Worm (Caenorhabditis elegans): Measurements from ENCODE around the gene F32H5.1.

The F32H5.1 gene

DNA sequence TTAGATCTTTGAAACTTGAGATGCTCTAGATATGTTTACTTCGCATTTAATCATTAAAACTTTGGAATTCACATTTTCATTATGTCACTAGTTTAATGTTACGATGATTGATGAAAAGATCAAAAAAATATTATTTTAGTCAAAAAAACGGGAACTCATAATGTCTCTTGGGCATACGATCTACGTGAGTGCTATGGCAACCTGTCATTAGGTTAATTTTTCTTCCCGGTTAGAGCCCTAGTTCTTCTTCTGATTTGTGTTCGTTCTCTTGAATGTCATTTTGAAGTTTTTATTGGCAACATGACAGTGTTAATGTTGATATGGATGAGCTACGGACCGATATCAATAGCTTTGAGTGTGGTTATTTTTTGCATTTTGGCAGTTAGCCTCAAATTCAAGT is 5.6 kb upstream of the F32H5.1 start, which contains the start of gene srg-46:
Gene srg-46, plus strand, starts transcription at position 301 of the 400 bp plus-strand sequence.
- TF ChIP-seq zag-1 (tag; optimal IDR thresholded peaks at IDR 0.05): no peak
- no peak for TF ChIP-seq ZK546.5 (tag; optimal IDR thresholded peaks at IDR 0.05)
- no peak for TF ChIP-seq mml-1 (tag; optimal IDR thresholded peaks at IDR 0.05)
- no peak for TF ChIP-seq hmg-11 (tag; optimal IDR thresholded peaks at IDR 0.05)
- TF ChIP-seq unc-39 (tag; optimal IDR thresholded peaks at IDR 0.05): no peak
- no peak for TF ChIP-seq ama-1 (optimal IDR thresholded peaks at IDR 0.05)
- TF ChIP-seq lsy-12 (tag; optimal IDR thresholded peaks at IDR 0.05): no peak
- TF ChIP-seq nhr-23 (tag; optimal IDR thresholded peaks at IDR 0.05): no peak
- TF ChIP-seq snpc-4 (tag; optimal IDR thresholded peaks at IDR 0.05): no peak
- TF ChIP-seq pqm-1 (tag; optimal IDR thresholded peaks at IDR 0.05): no peak
- no peak for TF ChIP-seq ceh-9 (tag; optimal IDR thresholded peaks at IDR 0.05)
- no peak for TF ChIP-seq nhr-11 (tag; optimal IDR thresholded peaks at IDR 0.05)

DNA sequence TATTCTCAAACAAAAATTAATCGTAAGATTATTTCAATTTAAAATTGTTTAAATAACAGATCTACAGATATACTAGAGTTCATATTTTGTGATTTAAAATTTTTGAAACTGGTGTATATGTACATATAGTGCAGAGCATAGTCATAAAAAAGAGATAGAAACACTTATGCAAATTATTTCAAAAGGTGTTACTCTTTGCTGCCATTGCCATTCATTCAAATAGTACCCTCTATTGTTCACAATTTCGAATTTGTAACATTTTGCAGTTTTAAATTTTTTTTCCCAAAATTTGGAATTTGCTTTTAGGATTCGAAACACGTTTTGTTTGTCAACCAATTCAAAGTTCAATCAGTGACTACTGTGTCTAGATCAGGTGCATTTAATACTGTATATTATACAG is 2.4 kb upstream of the F32H5.1 start, which contains the start of gene F32H5.4:
Gene F32H5.4, plus strand, starts transcription at position 301 of the 400 bp plus-strand sequence.
- no peak for TF ChIP-seq jun-1 (tag; optimal IDR thresholded peaks at IDR 0.05)
- TF ChIP-seq ceh-9 (tag; optimal IDR thresholded peaks at IDR 0.05): no peak
- no peak for TF ChIP-seq ceh-28 (tag; optimal IDR thresholded peaks at IDR 0.05)
- no peak for TF ChIP-seq ztf-11 (tag; optimal IDR thresholded peaks at IDR 0.05)

DNA sequence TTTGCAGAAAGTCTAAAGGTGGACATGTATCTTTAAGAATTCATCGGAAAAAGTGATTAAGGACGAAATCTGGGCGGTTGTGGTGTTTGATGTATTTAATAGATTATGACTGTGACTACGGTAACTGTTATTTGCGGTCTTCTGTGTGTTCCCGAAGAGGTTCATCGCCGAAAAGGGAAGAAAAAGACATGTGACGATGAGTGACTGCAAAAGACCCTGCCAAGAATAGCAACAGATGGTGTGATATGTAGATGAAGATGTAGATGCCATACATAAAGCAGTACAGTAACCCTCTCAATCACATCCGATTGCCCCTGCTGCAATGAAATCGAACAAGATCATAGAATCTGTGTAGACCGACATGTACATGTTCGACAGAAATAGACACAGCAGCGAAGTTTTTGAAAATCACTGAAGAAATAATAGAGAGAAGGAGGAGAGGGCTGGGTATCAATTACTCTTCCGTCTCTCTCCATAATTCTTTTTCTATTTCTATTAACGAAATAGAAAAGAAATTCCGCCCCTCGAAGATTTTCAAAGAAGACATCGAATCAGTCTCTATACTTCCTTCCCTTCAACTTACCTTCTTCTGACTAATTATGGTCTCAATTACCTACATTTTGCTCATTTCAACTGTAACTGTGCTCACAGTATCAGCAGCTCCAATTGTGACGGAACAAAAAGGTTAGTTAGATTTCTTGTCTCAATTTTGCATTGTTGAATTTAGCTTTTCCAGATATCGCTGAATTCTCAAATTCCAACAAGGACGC is 1.2 kb upstream of the F32H5.1 start, which contains the start of gene F32H5.3:
Gene F32H5.3, plus strand, starts transcription at position 513 of the 770 bp plus-strand sequence.
- TF ChIP-seq eor-1 (tag; optimal IDR thresholded peaks at IDR 0.05): no peak
- TF ChIP-seq nhr-28 (tag; optimal IDR thresholded peaks at IDR 0.05): no peak
- TF ChIP-seq aly-2 (tag; optimal IDR thresholded peaks at IDR 0.05): no peak
- no peak for TF ChIP-seq lsy-12 (tag; optimal IDR thresholded peaks at IDR 0.05)
- no peak for TF ChIP-seq nhr-76 (tag; optimal IDR thresholded peaks at IDR 0.05)
- TF ChIP-seq ama-1 (optimal IDR thresholded peaks at IDR 0.05): no peak
- no peak for TF ChIP-seq nhr-77 (tag; optimal IDR thresholded peaks at IDR 0.05)
- TF ChIP-seq mdl-1 (tag; optimal IDR thresholded peaks at IDR 0.05): no peak
- no peak for TF ChIP-seq ceh-9 (tag; optimal IDR thresholded peaks at IDR 0.05)
- TF ChIP-seq pha-4 (tag; optimal IDR thresholded peaks at IDR 0.05): no peak
- TF ChIP-seq snpc-4 (tag; optimal IDR thresholded peaks at IDR 0.05): no peak
- TF ChIP-seq nhr-25 (tag; optimal IDR thresholded peaks at IDR 0.05): peak; percentile 24
- TF ChIP-seq nhr-23 (tag; optimal IDR thresholded peaks at IDR 0.05): peak; percentile 35
- TF ChIP-seq skn-1 (tag; optimal IDR thresholded peaks at IDR 0.05): no peak
- no peak for TF ChIP-seq ztf-4 (tag; optimal IDR thresholded peaks at IDR 0.05)
- peak; percentile 8 for TF ChIP-seq nhr-43 (tag; optimal IDR thresholded peaks at IDR 0.05; ENCODE audit: poor library complexity, severe bottlenecking)
- no peak for TF ChIP-seq nhr-237 (tag; optimal IDR thresholded peaks at IDR 0.05)
- no peak for TF ChIP-seq ceh-16 (tag; optimal IDR thresholded peaks at IDR 0.05)
- no peak for TF ChIP-seq pqm-1 (tag; optimal IDR thresholded peaks at IDR 0.05)
- peak; percentile 81 for TF ChIP-seq elt-1 (tag; optimal IDR thresholded peaks at IDR 0.05)
- no peak for TF ChIP-seq zag-1 (tag; optimal IDR thresholded peaks at IDR 0.05)
- TF ChIP-seq R02D3.7 (tag; optimal IDR thresholded peaks at IDR 0.05): no peak
- TF ChIP-seq mml-1 (tag; optimal IDR thresholded peaks at IDR 0.05): no peak
- TF ChIP-seq nhr-67 (tag; optimal IDR thresholded peaks at IDR 0.05): no peak

DNA sequence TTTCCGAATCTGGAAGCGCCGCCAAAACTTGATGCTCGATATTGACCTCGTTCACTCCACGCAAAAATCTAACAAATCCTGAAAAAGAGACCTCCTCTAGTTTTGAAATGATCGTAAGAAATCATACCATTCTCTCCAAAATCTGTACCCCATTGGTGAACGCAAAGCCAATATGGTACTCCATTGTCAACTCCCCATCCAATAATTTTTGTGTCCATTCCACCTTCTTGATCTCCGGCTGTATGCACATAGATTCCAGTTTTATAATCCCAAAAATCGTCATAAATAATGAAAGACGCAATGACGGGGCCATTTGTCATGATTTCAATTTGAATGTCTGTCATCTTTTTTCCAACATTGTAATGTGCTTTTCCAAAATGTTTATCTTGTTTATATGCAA is 1.6 kb downstream of the F32H5.1 start:
- TF ChIP-seq ztf-4 (tag; optimal IDR thresholded peaks at IDR 0.05) (no peak), ama-1 (optimal IDR thresholded peaks at IDR 0.05) (no peak), snpc-4 (tag; optimal IDR thresholded peaks at IDR 0.05) (no peak), tbx-2 (tag; optimal IDR thresholded peaks at IDR 0.05) (no peak), nhr-77 (tag; optimal IDR thresholded peaks at IDR 0.05) (no peak), nhr-43 (tag; optimal IDR thresholded peaks at IDR 0.05; ENCODE audit: poor library complexity, severe bottlenecking) (no peak), nhr-76 (tag; optimal IDR thresholded peaks at IDR 0.05) (no peak), nhr-28 (tag; optimal IDR thresholded peaks at IDR 0.05) (no peak), aly-2 (tag; optimal IDR thresholded peaks at IDR 0.05) (no peak), hmg-11 (tag; optimal IDR thresholded peaks at IDR 0.05) (no peak)

DNA sequence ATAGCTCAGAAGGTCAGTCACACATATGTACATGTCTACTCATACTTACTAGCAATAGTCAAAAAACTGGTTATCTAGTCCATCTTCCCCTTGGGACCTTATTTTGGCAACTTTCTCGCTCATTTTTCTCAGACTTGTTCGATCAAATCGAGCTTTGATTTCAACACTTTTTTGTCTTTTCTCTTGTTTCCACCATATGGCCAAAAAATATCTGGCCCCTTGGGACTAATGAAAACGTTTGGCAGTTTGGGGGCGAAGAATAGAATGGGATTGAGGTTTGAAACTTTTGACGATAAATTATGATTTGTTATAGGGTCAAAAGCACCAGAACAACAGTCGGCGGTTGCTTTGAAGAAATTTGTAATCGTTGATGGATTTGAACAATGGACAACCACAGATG is 5.4 kb downstream of the F32H5.1 start:
- TF ChIP-seq elt-1 (tag; optimal IDR thresholded peaks at IDR 0.05) (peak; percentile 24), ztf-11 (tag; optimal IDR thresholded peaks at IDR 0.05) (no peak)
